Fruit fly (Drosophila melanogaster) whole organism, wandering third instar larva: Measurements from ENCODE around the gene heca.

Source experiments
- Abd-B ChIP-seq: fragments of >200 bp; optimal IDR thresholded peaks from 2 replicates; lab custom pipeline; 2017; ENCODE audit warnings: missing biosample characterization, missing genetic modification characterization
- CG9705 ChIP-seq: fragments of 200-800 bp; sonication (Bioruptor generic); optimal IDR thresholded peaks from 2 replicates; lab custom pipeline; 2018; ENCODE audit warnings: missing biosample characterization, mild to moderate bottlenecking, missing genetic modification characterization
- HLH106 ChIP-seq: fragments of 200-800 bp; optimal IDR thresholded peaks from 3 replicates; lab custom pipeline; 2019; ENCODE audit warnings: missing biosample characterization, mild to moderate bottlenecking, missing genetic modification characterization, moderate library complexity
- Hr83 ChIP-seq: fragments of 200-300 bp; sonication (Bioruptor generic); optimal IDR thresholded peaks from 2 replicates; lab custom pipeline; 2016; ENCODE audit warnings: missing biosample characterization, mild to moderate bottlenecking, missing genetic modification characterization, moderate library complexity; ENCODE audit not compliant: poor library complexity, severe bottlenecking
- Myc ChIP-seq: fragments of >200 bp; optimal IDR thresholded peaks from 2 replicates; lab custom pipeline; 2017
- Vsx2 ChIP-seq: fragments of 200-300, 225-300 bp; sonication (Bioruptor generic); optimal IDR thresholded peaks from 2 replicates; lab custom pipeline; 2018; ENCODE audit warnings: missing biosample characterization, missing genetic modification characterization; ENCODE audit not compliant: partially characterized antibody
- br ChIP-seq: fragments of 200-800 bp; sonication (Bioruptor generic); optimal IDR thresholded peaks from 2 replicates; lab custom pipeline; 2016; ENCODE audit warnings: missing biosample characterization, missing genetic modification characterization
- fru ChIP-seq: fragments of 200-800 bp; sonication (Bioruptor generic); optimal IDR thresholded peaks from 3 replicates; lab custom pipeline; 2016; ENCODE audit warnings: missing biosample characterization, mild to moderate bottlenecking, missing genetic modification characterization
- h ChIP-seq: fragments of 200-800 bp; sonication (Bioruptor generic); optimal IDR thresholded peaks from 3 replicates; lab custom pipeline; 2016; ENCODE audit warnings: missing biosample characterization, mild to moderate bottlenecking, missing genetic modification characterization
- lola ChIP-seq: fragments of >200 bp; optimal IDR thresholded peaks from 2 replicates; lab custom pipeline; 2017; ENCODE audit warnings: missing biosample characterization, missing genetic modification characterization
- psq ChIP-seq: fragments of 200-800 bp; sonication (Bioruptor generic); optimal IDR thresholded peaks from 3 replicates; lab custom pipeline; 2017; ENCODE audit warnings: missing biosample characterization, mild to moderate bottlenecking, missing genetic modification characterization, moderate library complexity

- TF ChIP-seq br (GFP tag; lab: Kevin White, UChicago) (no peak), Vsx2 (GFP tag; lab: Kevin White, UChicago) (no peak), lola (GFP tag; lab: Kevin White, UChicago) (no peak), CG9705 (GFP tag; lab: Kevin White, UChicago) (no peak), psq (no peak), h (GFP tag; lab: Kevin White, UChicago) (no peak), Hr83 (no peak), fru (no peak), HLH106 (tag; lab: Kevin White, UChicago) (no peak), Abd-B (no peak), Myc (lab: Kevin White, UChicago) (no peak)
These were observed 65.3 kb downstream of the heca start for dm6 chr3R:30343048-30343447.
